Worm (Caenorhabditis elegans): ENCODE data around the gene Y69H2.10.

Gene Y69H2.10

ce11 chrV:18725858-18726257 lies 55.7 kb downstream of the Y69H2.10 start:
- TF ChIP-seq lsy-12 (tag; optimal IDR thresholded peaks at IDR 0.05) (no peak), nhr-23 (tag; optimal IDR thresholded peaks at IDR 0.05) (no peak), nhr-28 (tag; optimal IDR thresholded peaks at IDR 0.05) (no peak), elt-2 (tag; optimal IDR thresholded peaks at IDR 0.05) (no peak), lin-39 (tag; optimal IDR thresholded peaks at IDR 0.05) (no peak), nhr-43 (tag; optimal IDR thresholded peaks at IDR 0.05; ENCODE audit: poor library complexity, severe bottlenecking) (no peak), mdl-1 (tag; optimal IDR thresholded peaks at IDR 0.05) (no peak), sea-2 (GFP tag; optimal IDR thresholded peaks at IDR 0.05) (no peak), ceh-16 (tag; optimal IDR thresholded peaks at IDR 0.05) (no peak), ztf-4 (tag; optimal IDR thresholded peaks at IDR 0.05) (no peak), unc-62 (GFP tag; optimal IDR thresholded peaks at IDR 0.05) (no peak)

ce11 chrV:18729324-18729924 lies 59.3 kb downstream of the Y69H2.10 start, which contains the start of gene asp-19:
asp-19 (minus strand) TSS chrV:18729374.
- TF ChIP-seq nhr-23 (tag; optimal IDR thresholded peaks at IDR 0.05): no peak
- no peak for TF ChIP-seq elt-2 (tag; optimal IDR thresholded peaks at IDR 0.05)
- TF ChIP-seq lsy-12 (tag; optimal IDR thresholded peaks at IDR 0.05): no peak
- no peak for TF ChIP-seq ztf-4 (tag; optimal IDR thresholded peaks at IDR 0.05)
- TF ChIP-seq jun-1 (tag; optimal IDR thresholded peaks at IDR 0.05): no peak

- TF ChIP-seq sea-2 (GFP tag; optimal IDR thresholded peaks at IDR 0.05) (no peak), elt-1 (tag; optimal IDR thresholded peaks at IDR 0.05) (no peak), nhr-12 (tag; optimal IDR thresholded peaks at IDR 0.05) (no peak), egl-5 (tag; optimal IDR thresholded peaks at IDR 0.05) (no peak), daf-12 (tag; optimal IDR thresholded peaks at IDR 0.05) (no peak), elt-3 (tag; optimal IDR thresholded peaks at IDR 0.05) (no peak), lin-39 (tag; optimal IDR thresholded peaks at IDR 0.05) (no peak), mdl-1 (tag; optimal IDR thresholded peaks at IDR 0.05) (no peak), ztf-4 (tag; optimal IDR thresholded peaks at IDR 0.05) (no peak), nhr-23 (tag; optimal IDR thresholded peaks at IDR 0.05) (no peak), R02D3.7 (tag; optimal IDR thresholded peaks at IDR 0.05) (no peak), ama-1 (optimal IDR thresholded peaks at IDR 0.05) (no peak), zag-1 (tag; optimal IDR thresholded peaks at IDR 0.05) (no peak), ZK546.5 (tag; optimal IDR thresholded peaks at IDR 0.05) (no peak), nhr-11 (tag; optimal IDR thresholded peaks at IDR 0.05) (no peak), fos-1 (tag; optimal IDR thresholded peaks at IDR 0.05) (no peak)
Observed at ce11 chrV:18731579-18732041, 61.5 kb downstream of the Y69H2.10 start, which contains the start of the genes asp-18 and scl-19. asp-18 (minus strand) TSS chrV:18731679. scl-19 (plus strand) TSS chrV:18731991.

ce11 chrV:18733942-18734341 lies 63.8 kb downstream of the Y69H2.10 start:
- TF ChIP-seq fkh-10 (GFP tag; optimal IDR thresholded peaks at IDR 0.05) (no peak), hmg-11 (tag; optimal IDR thresholded peaks at IDR 0.05) (no peak), ceh-16 (tag; optimal IDR thresholded peaks at IDR 0.05) (no peak), fos-1 (tag; optimal IDR thresholded peaks at IDR 0.05) (no peak), R02D3.7 (tag; optimal IDR thresholded peaks at IDR 0.05) (no peak), sea-2 (GFP tag; optimal IDR thresholded peaks at IDR 0.05) (no peak), egl-27 (tag; optimal IDR thresholded peaks at IDR 0.05) (no peak)

Measured in whole organism, L3 larva.